Worm (Caenorhabditis elegans) whole organism, dauer: ENCODE results near the gene sri-42.
"Not testable (repeated sequence)": the region's sequence is repeated elsewhere in the genome, so short reads cannot be mapped to it uniquely, and the experiment has no call there.

Experiments
- unc-62 ChIP-seq: sonication (generic microtip); optimal IDR thresholded peaks from 2 replicates; lab custom pipeline; 2017; ENCODE audit warnings: missing biosample characterization, missing genetic modification reagents, missing genetic modification characterization

Gene sri-42

DNA sequence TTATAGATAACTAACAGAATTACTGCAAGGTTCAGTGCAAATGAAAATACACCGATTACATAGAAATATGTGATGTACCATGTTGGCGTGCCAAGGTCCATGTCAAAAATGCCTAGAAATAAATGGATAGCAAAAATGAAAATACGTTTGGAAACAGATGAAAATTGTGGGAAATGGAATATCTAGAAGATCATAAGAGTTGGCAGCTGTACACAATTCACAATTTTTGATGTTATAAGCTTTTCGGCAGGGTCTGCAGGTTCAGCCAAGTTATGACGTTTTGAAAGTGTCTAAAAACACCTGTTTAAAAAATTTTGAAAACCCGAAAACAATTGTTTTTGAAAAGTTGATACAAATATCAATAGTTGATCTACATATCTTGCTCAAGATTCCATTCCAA, 1.8 kb upstream of the sri-42 start, which contains the start of gene sri-43:
TSS of gene sri-43 (minus strand) at position 101 of the 400 bp plus-strand sequence.
- not testable (repeated sequence) for TF ChIP-seq unc-62 (GFP tag; lab: Kevin White, UChicago)

DNA sequence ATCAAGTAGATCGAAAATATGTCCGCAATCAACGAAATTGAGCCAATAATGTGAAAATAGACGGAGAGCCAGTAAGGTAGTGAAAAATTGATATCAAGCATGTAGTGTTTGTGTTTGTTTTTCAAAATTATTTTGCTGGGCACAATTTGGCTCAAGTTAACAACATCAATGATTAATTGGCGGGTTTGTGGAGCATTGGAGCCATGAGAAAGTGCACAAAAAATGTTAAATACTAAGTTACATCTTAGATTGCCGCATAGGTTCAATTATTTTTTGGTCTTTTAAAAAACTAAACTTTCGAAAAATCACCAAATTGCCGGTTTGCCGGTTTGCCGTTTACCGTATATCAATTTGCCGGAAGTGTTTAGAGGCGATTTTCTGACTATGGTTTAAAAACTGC, 5.0 kb downstream of the sri-42 start, which contains the start of gene sri-54:
TSS of gene sri-54 (minus strand) at position 101 of the 400 bp plus-strand sequence.
- no peak for TF ChIP-seq unc-62 (GFP tag; lab: Kevin White, UChicago)

DNA sequence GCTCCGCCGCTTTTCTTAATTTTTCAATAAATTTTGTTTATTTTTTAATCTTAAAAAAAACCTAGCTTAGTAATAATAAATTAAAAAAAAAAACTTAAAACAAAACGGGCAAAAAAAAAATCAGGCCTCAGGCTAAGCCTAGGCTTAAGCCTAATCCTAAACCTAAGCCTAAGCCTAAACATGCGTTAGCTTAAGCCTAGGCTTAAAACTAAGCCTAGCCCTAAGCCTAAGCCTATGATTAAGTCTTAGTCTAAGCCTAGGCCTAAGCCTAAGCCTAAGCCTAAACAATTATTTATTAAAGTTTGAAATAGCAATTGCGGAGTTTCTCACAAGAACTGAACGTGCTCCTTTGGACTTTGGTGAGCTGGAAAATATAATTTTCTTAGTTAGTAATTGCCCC, 7.5 kb downstream of the sri-42 start:
- TF ChIP-seq unc-62 (GFP tag; lab: Kevin White, UChicago) = no peak

DNA sequence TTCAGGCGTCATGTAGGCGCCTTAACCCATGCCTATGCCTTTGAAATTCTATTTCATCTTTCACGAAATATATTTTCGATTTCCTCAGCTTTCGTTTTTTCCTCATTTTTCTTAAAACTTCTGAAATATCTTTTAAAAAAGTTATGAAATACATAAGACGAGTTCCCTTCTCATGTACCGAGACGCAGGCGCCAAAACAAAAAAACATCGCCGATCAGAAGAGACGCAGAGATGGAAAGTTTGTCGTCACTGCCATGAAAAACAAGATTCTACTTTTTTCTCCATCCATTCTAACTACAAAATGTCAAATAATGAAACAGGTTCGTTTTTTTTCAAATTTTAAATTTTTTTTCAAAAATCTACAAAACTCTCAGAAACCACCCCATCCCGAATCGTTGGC, 13.7 kb downstream of the sri-42 start, which contains the start of gene chil-24:
TSS of gene chil-24 (plus strand) at position 156 of the 400 bp plus-strand sequence.
- TF ChIP-seq unc-62 (GFP tag; lab: Kevin White, UChicago) = no peak

DNA sequence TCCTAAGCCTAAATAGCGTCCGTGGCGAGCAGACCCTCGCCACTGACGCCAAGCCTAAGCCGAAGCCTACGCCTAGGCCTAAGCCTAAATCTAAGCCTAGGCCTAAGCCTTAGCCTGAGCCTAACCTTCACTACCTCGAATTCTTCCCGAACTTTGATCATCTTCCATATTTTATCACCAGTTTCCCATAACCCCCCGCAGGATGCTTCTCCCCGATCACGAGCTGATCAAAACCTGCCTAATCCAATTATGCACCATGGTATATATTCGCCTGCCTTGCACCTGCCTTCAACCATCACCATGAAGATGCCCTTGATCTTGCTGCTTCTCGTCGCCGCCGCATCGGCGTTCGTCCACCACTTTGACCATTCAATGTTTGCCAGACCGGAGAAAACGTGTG, 16.0 kb downstream of the sri-42 start, which contains the start of gene ins-31:
TSS of gene ins-31 (plus strand) at position 301 of the 400 bp plus-strand sequence.
- TF ChIP-seq unc-62 (GFP tag; lab: Kevin White, UChicago) = not testable (repeated sequence)

DNA sequence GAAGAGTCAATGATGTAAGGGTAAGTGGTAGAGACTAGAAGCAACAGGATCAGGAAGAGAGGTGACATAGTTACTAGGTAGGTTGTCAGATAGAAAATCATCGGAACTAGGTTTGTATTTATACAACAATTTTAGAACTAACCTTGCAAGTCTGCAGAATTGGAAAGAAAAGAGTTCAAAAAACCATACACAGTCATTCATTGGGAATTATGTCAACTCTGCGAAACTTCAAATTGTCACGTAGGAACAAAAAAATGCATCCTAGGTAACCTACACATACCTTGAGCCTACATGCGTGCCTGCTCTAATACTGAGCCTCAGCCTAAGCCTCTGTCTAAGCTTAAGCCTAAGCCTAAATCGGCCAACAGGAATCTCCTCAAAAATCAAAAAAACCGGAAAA, 16.4 kb downstream of the sri-42 start, which contains the start of gene ins-19:
TSS of gene ins-19 (minus strand) at position 101 of the 400 bp plus-strand sequence.
- TF ChIP-seq unc-62 (GFP tag; lab: Kevin White, UChicago) = no peak

DNA sequence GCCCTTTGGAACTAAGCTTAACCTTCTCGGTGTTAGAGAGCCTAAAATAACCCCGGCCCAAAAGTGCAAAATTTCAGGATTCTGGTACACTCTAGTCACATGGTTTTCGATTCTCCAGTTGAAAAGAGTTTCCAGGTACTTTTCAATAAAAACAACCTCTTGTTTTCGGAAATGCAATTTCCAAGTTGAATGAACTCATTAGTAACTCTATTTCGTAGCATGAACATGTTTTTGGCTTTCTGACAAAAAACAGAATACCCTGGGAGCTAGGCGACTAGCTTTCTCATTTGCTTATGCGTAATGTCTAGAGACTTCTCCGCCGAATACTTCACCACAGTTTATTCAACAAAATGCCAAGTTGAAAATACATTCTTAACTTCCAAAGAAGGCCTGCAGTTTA, 19.5 kb downstream of the sri-42 start, which contains the start of gene srh-71:
TSS of gene srh-71 (plus strand) at position 301 of the 400 bp plus-strand sequence.
- TF ChIP-seq unc-62 (GFP tag; lab: Kevin White, UChicago) = no peak

DNA sequence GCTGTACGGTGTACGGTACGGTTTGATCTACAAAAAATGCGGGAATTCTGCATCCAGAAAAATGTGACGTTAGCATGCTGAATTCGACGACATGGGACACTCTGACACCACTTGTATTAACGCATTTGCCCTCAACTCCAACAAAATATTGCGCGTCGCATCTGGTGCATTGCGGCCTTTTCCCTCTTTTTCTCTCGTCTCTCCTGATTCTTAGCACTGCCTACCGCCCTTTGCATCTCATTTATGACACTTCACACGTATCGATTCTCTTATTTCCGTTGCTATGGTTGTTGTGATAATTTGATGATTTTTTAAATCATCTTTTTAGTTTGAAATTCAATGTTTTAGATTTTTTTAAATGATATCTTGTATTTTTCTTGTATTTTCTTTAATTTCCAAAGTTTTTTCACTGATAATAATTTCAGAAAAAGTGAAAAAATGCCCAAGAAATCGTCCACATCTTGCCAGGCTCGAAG, 23.8 kb downstream of the sri-42 start, which contains the start of gene T10D4.6:
TSS of gene T10D4.6 (plus strand) at position 426 of the 476 bp plus-strand sequence.
- TF ChIP-seq unc-62 (GFP tag; lab: Kevin White, UChicago) = no peak

DNA sequence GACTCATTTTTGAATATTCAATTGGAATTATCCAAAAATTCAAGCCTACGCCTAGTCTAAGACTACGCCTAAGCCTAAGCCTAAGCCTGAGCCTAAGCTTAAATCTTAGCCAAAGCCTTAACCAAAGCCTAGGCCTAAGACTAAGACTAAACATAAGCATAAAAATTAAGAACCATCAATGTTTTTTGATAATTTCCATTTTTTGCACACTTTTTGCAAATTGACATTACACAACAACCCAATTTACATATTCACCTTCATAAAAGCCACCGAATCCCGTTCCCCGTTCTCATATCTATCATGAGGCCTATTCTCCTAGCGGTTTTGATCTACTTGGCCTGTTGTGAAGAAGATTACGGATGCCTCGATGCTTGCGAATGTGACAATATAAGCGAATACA, 25.3 kb downstream of the sri-42 start, which contains the start of gene T10D4.7:
TSS of gene T10D4.7 (plus strand) at position 301 of the 400 bp plus-strand sequence.
- no peak for TF ChIP-seq unc-62 (GFP tag; lab: Kevin White, UChicago)

DNA sequence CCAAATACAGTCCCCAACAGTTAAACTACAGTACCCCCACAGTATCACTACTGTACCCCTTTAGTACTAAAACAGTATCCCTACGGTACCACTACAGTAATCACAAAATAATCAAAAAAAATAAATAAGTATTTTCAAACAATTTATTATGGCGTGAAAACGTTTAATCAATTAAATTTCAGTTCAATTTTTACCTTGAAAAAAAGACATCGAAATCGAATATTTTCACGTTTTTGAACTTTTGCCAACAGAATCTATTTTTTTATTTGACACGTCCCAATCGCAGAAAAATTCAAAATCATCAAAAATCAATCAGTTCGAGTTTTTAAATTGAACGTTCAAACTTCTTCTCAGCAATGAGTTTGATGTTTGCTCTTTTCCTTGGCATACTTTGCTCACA, 28.8 kb downstream of the sri-42 start, which contains the start of gene clec-123:
TSS of gene clec-123 (plus strand) at position 301 of the 400 bp plus-strand sequence.
- no peak for TF ChIP-seq unc-62 (GFP tag; lab: Kevin White, UChicago)

DNA sequence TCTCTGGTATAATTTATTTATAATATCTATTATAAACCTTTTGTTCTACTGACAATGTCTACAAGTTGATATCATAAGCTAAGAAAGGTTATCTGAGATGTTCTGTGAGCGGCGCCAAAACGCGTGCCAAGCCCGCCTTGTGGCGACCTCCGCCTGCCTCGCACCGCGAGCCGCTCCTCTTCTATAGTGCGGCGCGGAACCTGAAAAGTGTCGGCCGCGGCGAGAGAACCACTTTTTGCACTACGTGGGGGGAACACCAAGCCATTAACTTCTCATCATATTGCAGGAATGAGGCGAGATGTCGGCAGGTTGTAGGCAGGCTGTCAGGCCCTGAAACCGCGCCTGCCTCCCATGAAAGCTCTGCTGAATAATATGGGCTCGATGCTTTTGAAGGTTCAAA, 29.5 kb downstream of the sri-42 start:
- TF ChIP-seq unc-62 (GFP tag; lab: Kevin White, UChicago) = no peak

DNA sequence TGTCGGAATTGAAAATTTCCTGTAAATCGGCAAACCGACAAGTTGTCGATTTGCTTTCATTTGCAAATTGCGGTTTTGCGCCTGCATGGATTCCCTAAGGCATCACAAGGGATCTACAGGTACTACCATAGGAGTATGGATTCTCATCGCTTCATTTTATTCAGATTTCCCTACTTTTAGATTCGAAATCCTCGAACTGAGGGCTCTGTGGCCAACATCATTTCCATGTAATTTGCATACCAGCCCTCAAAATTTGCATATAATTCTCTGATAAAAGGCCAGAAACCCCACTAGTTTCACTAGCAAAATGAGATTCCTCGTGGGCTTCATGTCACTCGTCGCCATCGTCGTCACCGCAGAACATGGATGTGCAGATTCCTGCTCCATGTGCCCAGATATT, 30.4 kb downstream of the sri-42 start, which contains the start of gene Y25C1A.2:
TSS of gene Y25C1A.2 (plus strand) at position 301 of the 400 bp plus-strand sequence.
- no peak for TF ChIP-seq unc-62 (GFP tag; lab: Kevin White, UChicago)

DNA sequence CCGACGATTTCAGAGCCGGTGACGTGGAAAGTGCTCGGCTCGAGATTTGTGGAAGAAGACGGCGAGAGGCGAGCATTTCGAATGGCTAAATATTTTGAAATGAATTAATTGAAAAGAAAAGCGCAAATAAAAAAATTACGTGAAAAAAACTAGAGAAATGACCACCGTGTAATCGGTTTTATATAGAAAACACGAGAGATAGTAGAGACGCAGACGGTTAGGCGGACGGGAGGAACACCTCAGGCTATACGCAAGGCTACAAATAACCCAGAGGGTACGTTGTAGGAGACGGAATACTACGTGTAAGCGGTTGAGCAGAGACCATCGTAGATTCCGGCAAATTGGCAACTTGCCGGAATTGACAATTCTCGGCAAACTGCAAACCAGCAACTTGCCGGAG, 31.6 kb downstream of the sri-42 start, which contains the start of gene Y25C1A.13:
TSS of gene Y25C1A.13 (minus strand) at position 101 of the 400 bp plus-strand sequence.
- no peak for TF ChIP-seq unc-62 (GFP tag; lab: Kevin White, UChicago)

DNA sequence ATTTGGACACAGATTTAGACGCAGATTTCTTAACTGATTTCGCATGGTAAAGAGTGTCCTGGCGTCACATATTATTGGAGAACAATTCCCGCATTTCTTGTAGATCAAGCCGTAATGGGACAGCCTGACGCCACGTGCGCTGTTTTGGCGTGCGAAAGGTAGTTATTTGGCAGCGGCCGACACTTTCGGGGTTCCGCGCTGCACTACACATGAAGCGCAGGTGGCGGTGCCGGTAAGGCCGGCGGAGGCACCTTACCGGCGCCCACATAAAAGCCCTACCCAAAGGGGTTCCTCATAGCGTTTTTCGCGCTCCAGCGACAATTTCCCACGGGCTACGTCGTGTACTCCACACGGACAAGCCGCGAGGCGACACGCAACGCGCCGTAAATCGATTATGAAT, 32.7 kb downstream of the sri-42 start:
- TF ChIP-seq unc-62 (GFP tag; lab: Kevin White, UChicago) = no peak

DNA sequence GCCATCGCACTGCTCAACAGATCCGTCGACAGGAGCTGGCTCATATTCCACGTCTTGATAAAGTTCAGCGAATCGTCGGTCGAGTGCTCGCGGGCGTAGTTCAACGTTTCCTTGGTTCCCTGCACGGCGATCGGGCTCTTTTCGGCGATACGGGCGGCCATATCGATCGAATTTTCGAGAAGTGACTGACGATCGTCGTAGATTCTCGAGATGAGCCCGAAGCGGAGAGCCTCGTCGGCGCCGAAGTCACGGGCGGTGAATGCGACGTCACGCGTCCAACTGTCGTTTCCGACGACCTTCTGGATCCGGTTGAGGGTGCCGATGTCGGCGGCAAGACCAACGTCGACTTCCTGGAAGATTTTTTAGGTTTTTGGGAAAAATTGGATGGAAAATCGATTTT, 33.2 kb downstream of the sri-42 start:
- TF ChIP-seq unc-62 (GFP tag; lab: Kevin White, UChicago) = no peak

DNA sequence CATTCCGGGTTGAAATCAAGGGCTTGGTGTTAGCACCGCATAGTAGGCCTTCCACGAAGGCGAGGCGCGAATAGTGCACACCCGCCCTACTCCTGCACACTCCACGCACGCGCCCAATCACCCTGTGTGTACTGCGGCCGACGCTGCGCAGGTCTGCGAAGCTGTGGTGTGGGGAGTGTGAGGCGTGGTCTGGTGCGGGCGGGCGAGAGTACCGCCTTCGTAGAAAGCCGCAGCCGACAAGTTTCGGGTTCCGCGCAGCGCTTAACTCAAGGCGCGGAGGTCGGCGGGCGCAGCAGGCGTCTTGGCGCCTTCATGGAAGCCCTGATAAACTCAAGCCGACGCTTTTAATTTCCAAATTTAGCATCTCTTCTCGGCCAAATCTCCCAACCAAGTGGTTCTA, 34.7 kb downstream of the sri-42 start:
- TF ChIP-seq unc-62 (GFP tag; lab: Kevin White, UChicago) = no peak

DNA sequence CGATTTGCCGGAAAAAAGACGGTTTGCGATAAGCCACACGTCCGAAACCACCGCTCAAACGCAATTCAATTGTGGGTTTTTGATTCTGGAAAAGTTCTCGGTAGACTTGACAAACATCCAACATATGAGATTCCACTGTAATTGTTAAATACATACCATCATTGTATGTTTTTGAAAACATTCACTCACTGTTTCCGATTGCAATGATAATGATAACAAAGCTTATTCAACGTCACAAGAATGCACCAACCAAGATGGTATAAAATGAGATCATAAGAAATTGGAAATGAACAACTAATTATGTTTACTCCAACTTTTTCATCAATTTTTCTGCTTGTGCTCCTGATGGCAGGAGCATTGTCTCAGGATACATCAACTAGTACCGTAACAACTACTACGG, 37.0 kb downstream of the sri-42 start, which contains the start of gene clec-122:
TSS of gene clec-122 (plus strand) at position 301 of the 400 bp plus-strand sequence.
- no peak for TF ChIP-seq unc-62 (GFP tag; lab: Kevin White, UChicago)
